Fruit fly (Drosophila melanogaster) whole organism, adult: Measurements from ENCODE around the gene RpS7.

Experiments
- CG1620 ChIP-seq: fragments of 200-800 bp; sonication (Bioruptor generic); optimal IDR thresholded peaks from 2 replicates; lab custom pipeline; 2016; ENCODE audit warnings: missing biosample characterization, missing genetic modification characterization
- Hr96 ChIP-seq: fragments of 200-800 bp; sonication (Bioruptor generic); optimal IDR thresholded peaks from 2 replicates; lab custom pipeline; 2016; ENCODE audit warnings: missing biosample characterization, missing genetic modification characterization
- cic ChIP-seq: fragments of 200-800 bp; sonication (Bioruptor generic); optimal IDR thresholded peaks from 2 replicates; lab custom pipeline; 2017; ENCODE audit warnings: missing biosample characterization, mild to moderate bottlenecking, missing genetic modification characterization, moderate library complexity
- kay ChIP-seq: fragments of 200-800 bp; sonication (Bioruptor generic); peaks from one replicate; lab custom pipeline; 2016; ENCODE audit warnings: missing biosample characterization, missing genetic modification characterization, borderline replicate concordance
- ovo ChIP-seq: fragments of 200-800 bp; sonication (Bioruptor generic); optimal IDR thresholded peaks from 2 replicates; lab custom pipeline; 2016; ENCODE audit warnings: missing biosample characterization, missing genetic modification characterization

DNA sequence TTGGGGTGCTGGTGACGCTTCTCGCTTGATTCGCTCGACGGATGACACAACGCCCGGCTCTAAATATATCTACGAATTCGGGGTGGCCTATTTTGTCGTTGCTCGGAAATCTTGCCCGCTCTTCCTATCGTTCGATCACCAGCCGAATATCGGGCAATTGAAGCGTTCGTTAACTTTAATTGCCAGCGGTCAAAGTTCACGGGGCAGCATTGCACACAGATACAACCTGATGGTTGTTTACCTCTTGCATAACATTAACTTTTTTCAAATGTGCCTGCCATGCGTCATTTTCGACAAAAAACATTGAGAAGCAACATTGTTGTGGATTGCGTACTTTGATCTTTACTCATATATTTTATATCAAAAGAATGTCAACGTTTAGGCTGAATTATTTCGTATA lies 11.0 kb downstream of the RpS7 start:
- no peak for TF ChIP-seq CG1620 (GFP tag; lab: Kevin White, UChicago)
- TF ChIP-seq ovo (GFP tag; lab: Kevin White, UChicago): no peak
- no peak for TF ChIP-seq Hr96 (GFP tag; lab: Kevin White, UChicago)
- TF ChIP-seq kay (GFP tag; lab: Kevin White, UChicago): no peak
- no peak for TF ChIP-seq cic
